Worm (Caenorhabditis elegans): ENCODE measurements around the gene C08B11.9.

The C08B11.9 gene

DNA sequence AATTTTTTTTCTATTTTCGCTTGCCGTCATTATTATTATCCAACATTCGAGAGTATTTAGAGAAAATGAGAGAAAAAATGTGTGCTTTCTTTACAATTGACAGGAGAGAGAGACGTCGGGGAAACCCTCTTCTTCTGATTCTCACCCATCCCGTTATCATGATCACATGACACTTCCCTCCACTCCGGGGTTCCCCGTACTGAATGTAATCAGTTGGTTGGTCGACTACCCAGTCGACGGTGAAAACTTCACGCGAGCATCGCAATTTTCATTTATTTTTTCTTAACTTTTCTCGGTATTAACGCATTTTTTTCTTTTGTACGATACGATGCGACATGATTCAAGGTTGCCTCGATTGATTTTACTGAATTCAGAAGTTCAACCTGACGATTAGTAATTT is 21.8 kb downstream of the C08B11.9 start:
- TF ChIP-seq unc-62 (GFP tag; optimal IDR thresholded peaks at IDR 0.05), result no peak

DNA sequence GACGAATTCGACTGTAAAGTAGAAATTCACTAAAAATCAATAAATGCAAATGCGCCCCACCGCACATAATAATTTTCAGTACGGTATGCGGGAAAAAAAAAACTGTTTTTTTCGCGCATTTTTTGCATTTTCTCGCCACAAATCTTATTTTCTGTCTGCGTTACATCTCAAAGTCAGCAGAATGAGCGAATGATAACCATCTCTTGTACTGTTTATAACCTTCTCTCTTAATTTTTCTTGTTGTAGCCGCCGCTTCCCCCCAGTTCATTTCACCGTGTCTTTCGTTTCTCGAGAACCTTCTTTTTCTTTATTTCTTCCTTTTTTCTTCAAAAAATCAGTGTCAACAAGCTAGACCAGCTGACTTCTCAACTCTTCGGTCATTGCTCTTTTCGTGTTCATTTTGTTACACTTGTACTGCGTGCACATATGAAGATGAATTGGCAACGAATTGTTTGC is 22.5 kb downstream of the C08B11.9 start:
- no peak for TF ChIP-seq unc-62 (GFP tag; optimal IDR thresholded peaks at IDR 0.05)

DNA sequence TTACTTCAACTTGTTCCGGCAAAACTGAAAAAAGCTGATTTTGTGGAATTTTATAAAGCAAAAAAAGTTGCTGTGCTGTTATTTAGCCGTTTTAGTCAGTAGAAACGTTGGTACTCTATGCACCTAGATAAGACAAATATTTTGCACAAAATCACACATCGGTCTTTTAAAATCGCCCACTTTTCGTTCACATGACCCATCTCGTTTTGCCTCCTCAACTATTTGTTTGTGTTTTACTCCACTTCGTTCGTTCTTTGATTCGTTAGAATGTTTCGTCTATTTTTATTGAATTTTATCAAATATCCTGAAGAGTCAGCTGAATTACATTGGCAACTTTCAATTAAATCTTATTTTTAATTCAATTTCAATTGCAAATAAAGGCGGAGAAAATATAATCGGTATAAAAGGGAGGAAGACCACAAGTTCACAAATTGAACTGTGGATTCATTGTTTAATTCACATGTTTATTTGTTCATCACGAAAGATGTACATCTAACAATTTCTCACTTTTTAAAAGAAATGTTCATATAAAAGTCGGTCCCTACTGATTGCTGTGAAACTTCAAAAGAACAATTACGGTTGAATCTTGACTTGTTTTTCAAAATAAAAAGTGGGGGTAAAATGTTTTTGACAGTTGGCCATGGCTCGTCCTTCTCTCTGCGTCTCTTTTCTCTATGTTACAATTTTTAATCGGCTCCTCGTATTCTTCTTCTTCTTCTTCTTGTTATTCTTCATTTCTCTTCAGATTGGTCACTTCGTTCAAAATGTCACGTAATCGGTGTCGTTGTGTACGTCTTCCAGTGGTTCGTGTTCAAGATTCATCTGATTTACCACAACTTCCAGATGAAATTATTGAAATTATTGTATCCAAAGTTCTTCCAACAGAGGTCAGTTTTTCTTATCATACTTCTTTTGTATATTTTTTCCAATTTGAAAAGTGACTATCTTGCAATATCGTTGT is 25.6 kb downstream of the C08B11.9 start, which contains the start of gene DH11.2:
TSS of gene DH11.2 (plus strand) at position 746 of the 961 bp plus-strand sequence.
- no peak for TF ChIP-seq unc-62 (GFP tag; optimal IDR thresholded peaks at IDR 0.05)

DNA sequence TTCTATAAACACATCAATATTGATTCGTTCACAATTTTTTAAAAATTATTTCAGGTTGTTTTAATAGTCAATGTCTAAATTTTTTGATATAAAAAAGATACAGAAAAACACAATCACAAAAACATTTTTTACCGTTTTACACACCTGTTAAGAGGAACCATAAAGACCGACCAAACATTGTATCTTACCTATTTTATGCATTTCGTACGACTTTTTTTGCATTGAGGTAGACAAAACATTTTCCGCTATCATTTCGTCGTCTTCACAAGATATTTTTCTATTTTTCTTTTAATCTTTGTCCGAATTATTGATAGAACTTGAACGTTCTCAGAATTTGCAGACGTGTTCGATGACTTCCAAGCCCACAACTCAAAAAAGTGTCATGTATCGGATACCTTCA is 29.6 kb downstream of the C08B11.9 start, which contains the start of gene glna-2:
TSS of gene glna-2 (plus strand) at position 301 of the 400 bp plus-strand sequence.
- no peak for TF ChIP-seq unc-62 (GFP tag; optimal IDR thresholded peaks at IDR 0.05)

DNA sequence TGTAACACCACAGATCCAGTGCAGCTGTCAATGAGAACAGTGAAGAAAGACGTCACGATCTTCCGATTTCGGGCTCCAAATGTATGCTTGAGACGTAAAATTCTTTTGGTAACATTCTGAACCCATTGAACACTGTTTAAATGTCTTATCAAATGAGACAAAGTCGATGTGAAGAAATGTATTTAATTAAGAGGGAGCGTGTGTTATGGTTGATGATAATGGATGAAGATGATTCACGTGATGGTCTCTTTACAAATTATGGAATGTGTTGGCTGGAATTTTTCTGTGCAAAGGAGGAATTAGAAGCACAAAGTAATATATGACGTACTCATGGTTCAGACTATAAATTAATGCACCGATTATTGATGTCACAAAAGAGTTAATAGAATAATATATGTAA is 31.0 kb downstream of the C08B11.9 start:
- TF ChIP-seq unc-62 (GFP tag; optimal IDR thresholded peaks at IDR 0.05), result no peak

DNA sequence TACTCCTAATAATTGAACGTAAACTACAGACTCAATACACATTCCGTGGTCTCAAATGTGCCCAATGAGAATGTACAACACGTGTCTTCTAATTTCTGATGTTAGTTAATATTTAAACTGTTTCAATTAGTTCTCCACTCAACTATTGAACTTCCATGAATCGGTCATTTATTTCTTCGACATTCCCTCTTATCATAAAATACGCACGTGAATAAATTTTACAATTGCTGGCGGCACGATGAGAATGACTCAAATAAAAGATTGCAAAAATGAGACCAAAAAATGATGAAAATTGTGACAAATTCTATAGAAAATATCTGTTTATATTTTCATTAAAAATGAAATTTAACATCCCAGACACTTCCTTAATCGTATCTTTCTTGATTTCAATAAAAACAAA is 33.2 kb downstream of the C08B11.9 start:
- TF ChIP-seq unc-62 (GFP tag; optimal IDR thresholded peaks at IDR 0.05), result no peak

DNA sequence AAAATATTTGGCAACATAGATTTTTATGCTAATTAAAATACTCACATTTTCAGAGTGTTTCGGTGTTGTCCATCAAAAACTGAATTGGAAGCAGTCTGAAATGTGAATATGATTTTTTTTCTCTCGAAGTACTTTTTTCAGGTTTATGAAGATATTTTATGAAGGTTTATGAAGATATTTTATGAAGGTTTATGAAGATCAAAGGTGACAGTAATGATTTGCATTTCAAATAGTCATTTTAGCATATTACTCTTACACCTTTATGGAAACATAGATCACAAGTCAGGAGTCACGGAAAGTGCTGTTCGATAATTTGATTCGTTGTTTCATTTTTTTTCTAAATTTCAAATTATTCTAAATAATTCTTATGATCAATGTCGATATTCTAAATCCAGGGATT is 33.8 kb downstream of the C08B11.9 start, which contains the start of gene pgp-11:
TSS of gene pgp-11 (minus strand) at position 101 of the 400 bp plus-strand sequence.
- no peak for TF ChIP-seq unc-62 (GFP tag; optimal IDR thresholded peaks at IDR 0.05)

DNA sequence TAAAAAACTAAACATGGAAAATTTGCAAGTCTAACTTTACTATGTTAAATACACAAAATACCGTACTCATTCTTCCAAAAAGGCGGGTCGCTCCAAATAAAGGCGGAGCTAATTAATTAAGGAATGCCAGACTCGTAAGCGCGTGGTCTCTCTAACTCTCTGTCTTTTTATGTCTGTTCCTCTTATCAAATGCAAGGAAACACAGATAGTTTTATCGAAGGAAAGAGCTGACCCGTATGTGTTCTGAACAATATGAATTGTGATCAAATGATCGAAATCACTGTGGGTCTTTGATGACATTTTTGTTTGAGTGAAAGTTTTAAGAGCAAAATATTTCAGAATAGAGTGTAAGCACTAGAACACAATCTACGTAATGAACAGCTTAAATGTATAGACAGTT is 36.5 kb downstream of the C08B11.9 start:
- no peak for TF ChIP-seq unc-62 (GFP tag; optimal IDR thresholded peaks at IDR 0.05)

DNA sequence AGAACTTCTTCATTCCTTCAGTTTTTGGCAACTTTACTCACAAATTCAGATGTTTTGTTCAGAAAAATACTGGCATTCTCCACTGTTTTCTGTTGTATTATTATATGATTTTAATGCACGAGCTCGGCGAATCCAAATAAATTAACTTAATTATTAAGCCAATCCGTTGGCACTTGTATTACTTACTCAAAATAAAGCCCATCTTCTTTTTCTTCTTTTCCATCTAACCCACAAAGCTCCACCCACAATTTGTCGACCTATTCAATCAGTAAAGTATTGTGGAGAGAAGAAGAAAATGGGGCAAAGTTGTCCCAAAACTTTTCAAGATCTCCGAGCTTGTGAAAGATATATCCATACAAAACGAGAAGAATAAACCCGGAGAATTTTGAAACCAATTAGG is 46.7 kb downstream of the C08B11.9 start:
- no peak for TF ChIP-seq unc-62 (GFP tag; optimal IDR thresholded peaks at IDR 0.05)

DNA sequence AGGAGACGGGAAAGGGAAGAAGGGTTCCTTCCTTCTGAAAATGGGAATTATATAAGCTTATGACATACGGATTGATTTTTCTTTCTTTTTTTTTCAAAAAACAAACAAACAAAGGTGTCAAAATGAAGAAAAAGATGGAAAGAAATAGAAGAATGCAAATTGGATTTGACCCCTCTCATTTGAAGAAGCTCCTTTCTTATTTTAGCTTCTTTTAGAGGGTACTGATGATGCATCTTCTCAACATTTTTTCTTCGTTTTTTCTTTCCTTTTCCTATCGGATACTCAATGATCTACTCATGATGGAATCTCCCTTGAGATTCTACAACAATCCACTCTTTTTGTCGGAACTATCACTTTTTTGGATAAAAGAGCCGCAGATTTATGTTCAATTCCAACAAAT is 47.8 kb downstream of the C08B11.9 start:
- TF ChIP-seq unc-62 (GFP tag; optimal IDR thresholded peaks at IDR 0.05), result no peak

Measured in whole organism, dauer.